Worm (Caenorhabditis elegans): ENCODE results near the gene ZK673.1.

Gene ZK673.1

DNA sequence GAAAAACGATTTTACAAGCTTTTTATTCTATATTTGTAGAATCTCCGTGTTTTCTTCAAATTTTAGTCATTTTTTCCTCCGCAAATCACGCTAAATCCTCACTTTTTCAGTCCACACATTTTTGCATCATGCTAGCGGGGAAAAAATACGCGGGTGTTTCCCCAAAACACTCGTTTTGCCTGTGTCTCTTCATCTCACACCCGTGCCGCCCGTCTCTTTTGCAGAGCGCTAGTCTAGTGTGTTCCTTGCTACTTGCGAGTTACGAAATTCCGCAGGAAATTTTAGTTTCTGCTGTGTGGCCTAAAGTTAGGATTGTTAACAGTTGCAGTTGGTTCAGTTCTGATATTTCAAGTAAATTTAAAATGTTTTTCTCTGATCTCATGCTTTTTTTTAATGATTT, 2.8 kb downstream of the ZK673.1 start (continued):
- TF ChIP-seq atf-7 (tag; optimal IDR thresholded peaks at IDR 0.05) (no peak), lsy-27 (tag; optimal IDR thresholded peaks at IDR 0.05; ENCODE audit: borderline replicate concordance, insufficient read depth) (no peak), cebp-2 (GFP tag; IDR thresholded peaks at IDR 0.05) (0 out of 2 replicates have a peak, but pooled peaks have one; percentile 40), Y53G8AR.9 (GFP tag; conservative IDR thresholded peaks at IDR 0.05) (no peak), hmg-20 (GFP tag; IDR thresholded peaks at IDR 0.05) (no peak), attf-6 (GFP tag; IDR thresholded peaks at IDR 0.05) (no peak), nhr-179 (tag; optimal IDR thresholded peaks at IDR 0.05) (no peak), Y53F4B.3 (GFP tag; IDR thresholded peaks at IDR 0.05) (no peak), rpc-1 (optimal IDR thresholded peaks at IDR 0.05) (no peak), rpc-1 (tag; optimal IDR thresholded peaks at IDR 0.05) (no peak), nfyb-1 (GFP tag; IDR thresholded peaks at IDR 0.05) (peak; percentile 35; the same call in 1 of the 2 replicates), mel-28 (tag; optimal IDR thresholded peaks at IDR 0.05; ENCODE audit: borderline replicate concordance) (no peak), D2030.7 (GFP tag; IDR thresholded peaks at IDR 0.05) (no peak), F37B4.10 (GFP tag; IDR thresholded peaks at IDR 0.05) (no peak), F57A8.1 (GFP tag; optimal IDR thresholded peaks at IDR 0.05) (no peak), snpc-1.1 (tag; optimal IDR thresholded peaks at IDR 0.05; ENCODE audit: insufficient read depth) (no peak), tbx-9 (tag; optimal IDR thresholded peaks at IDR 0.05; ENCODE audit: borderline replicate concordance) (no peak), ZK185.1 (tag; optimal IDR thresholded peaks at IDR 0.05; ENCODE audit: poor library complexity, severe bottlenecking) (no peak), bed-2 (GFP tag; IDR thresholded peaks at IDR 0.05) (no peak), let-526 (GFP tag; IDR thresholded peaks at IDR 0.05) (no peak), sea-2 (GFP tag; IDR thresholded peaks at IDR 0.05) (0 out of 2 replicates have a peak, but pooled peaks have one; percentile 12), lag-1 (GFP tag; IDR thresholded peaks at IDR 0.05) (no peak), lin-54 (GFP tag; optimal IDR thresholded peaks at IDR 0.05) (no peak), ztf-25 (GFP tag; IDR thresholded peaks at IDR 0.05) (no peak), nhr-80 (tag; optimal IDR thresholded peaks at IDR 0.05) (peak; percentile 62), cebp-1 (GFP tag; IDR thresholded peaks at IDR 0.05) (peak; percentile 86), cebp-1 (tag; optimal IDR thresholded peaks at IDR 0.05) (peak; percentile 93), egrh-3 (GFP tag; IDR thresholded peaks at IDR 0.05) (no peak), sdz-38 (tag; optimal IDR thresholded peaks at IDR 0.05) (no peak), C06A6.2 (GFP tag; conservative IDR thresholded peaks at IDR 0.05) (no peak), zim-3 (tag; optimal IDR thresholded peaks at IDR 0.05) (no peak), B0336.3 (GFP tag; IDR thresholded peaks at IDR 0.05) (peak; percentile 46; the same call in 1 of the 2 replicates), akir-1 (GFP tag; optimal IDR thresholded peaks at IDR 0.05) (no peak), ceh-79 (tag; optimal IDR thresholded peaks at IDR 0.05) (no peak), repo-1 (tag; optimal IDR thresholded peaks at IDR 0.05) (peak; percentile 50), ceh-100 (GFP tag; IDR thresholded peaks at IDR 0.05) (no peak), nhr-120 (GFP tag; IDR thresholded peaks at IDR 0.05) (no peak), rec-8 (tag; optimal IDR thresholded peaks at IDR 0.05) (no peak), ceh-91 (GFP tag; IDR thresholded peaks at IDR 0.05) (no peak), rcor-1 (GFP tag; IDR thresholded peaks at IDR 0.05) (no peak), snpc-4 (GFP tag; optimal IDR thresholded peaks at IDR 0.05) (no peak), snpc-4 (tag; optimal IDR thresholded peaks at IDR 0.05) (no peak), F57C9.4 (tag; optimal IDR thresholded peaks at IDR 0.05) (no peak), attf-5 (GFP tag; optimal IDR thresholded peaks at IDR 0.05) (peak; percentile 50), pbrm-1 (GFP tag; IDR thresholded peaks at IDR 0.05) (no peak), ekl-4 (GFP tag; IDR thresholded peaks at IDR 0.05) (no peak), dpff-1 (tag; optimal IDR thresholded peaks at IDR 0.05) (no peak), F49E8.2 (tag; optimal IDR thresholded peaks at IDR 0.05; ENCODE audit: insufficient read depth) (no peak), fkh-3 (tag; optimal IDR thresholded peaks at IDR 0.05) (no peak), ztf-28 (GFP tag; IDR thresholded peaks at IDR 0.05) (no peak)
